Worm (Caenorhabditis elegans): ENCODE results near the gene Y57G11C.1130.

- TF ChIP-seq hpl-2 (GFP tag; optimal IDR thresholded peaks at IDR 0.05) (no peak), ama-1 (optimal IDR thresholded peaks at IDR 0.05) (no peak), rnt-1 (tag; optimal IDR thresholded peaks at IDR 0.05) (no peak), dpl-1 (GFP tag; optimal IDR thresholded peaks at IDR 0.05) (peak in 2 of 3 experiments; percentile 20 to 41)
Measured at ce11 chrIV:14797354-14797753, 15.0 kb downstream of the Y57G11C.1130 start, which contains the start of the genes Y57G11C.1147 and nuo-3.
